Fruit fly (Drosophila melanogaster) whole organism, embryonic: Measurements from ENCODE around the gene CG10311.

ENCODE experiments used
- CG13775 ChIP-seq: fragments of 200-800 bp; sonication (Bioruptor generic); optimal IDR thresholded peaks from 3 replicates; lab custom pipeline; 2017; ENCODE audit warnings: missing biosample characterization, mild to moderate bottlenecking, missing genetic modification characterization
- CG14965 ChIP-seq: fragments of 200-800 bp; sonication (Bioruptor generic); optimal IDR thresholded peaks from 2 replicates; lab custom pipeline; 2016; ENCODE audit warnings: missing biosample characterization, missing genetic modification characterization, borderline replicate concordance
- CG5245 ChIP-seq: fragments of 200-800 bp; sonication (Bioruptor generic); optimal IDR thresholded peaks from 3 replicates; lab custom pipeline; 2016; ENCODE audit warnings: missing biosample characterization, missing genetic modification characterization
- lola ChIP-seq, 3 experiments: fragments of >200 bp in 2 of 3; fragments of 200-800 bp in 1 of 3; sonication (Bioruptor generic) in 1 of 3; optimal IDR thresholded peaks; 2 replicates each; lab custom pipeline; 2017 to 2019; ENCODE audit warnings: missing biosample characterization in 3 of 3, missing genetic modification characterization in 3 of 3, mild to moderate bottlenecking in 1 of 3, moderate library complexity in 1 of 3
- sens-2 ChIP-seq: fragments of 200-800 bp; sonication (Bioruptor generic); IDR thresholded peaks from 2 replicates; pipeline ENCODE4 v1.3.6; 2022; ENCODE audit warnings: missing biosample characterization, missing genetic modification characterization

dm6 chr3R:16309302-16310080 lies 47.3 kb downstream of the CG10311 start:
- peak in 1 of 3 experiments; percentile 3 for TF ChIP-seq lola (GFP tag; optimal IDR thresholded peaks at IDR 0.05; lab: Kevin White, UChicago)
- peak; percentile 2 for TF ChIP-seq CG13775 (GFP tag; lab: Kevin White, UChicago)
- TF ChIP-seq sens-2 (GFP tag; lab: Robert Waterston, UW) = no peak
- no peak for TF ChIP-seq CG5245 (GFP tag; lab: Kevin White, UChicago)
- TF ChIP-seq CG14965 (GFP tag; lab: Kevin White, UChicago) = no peak
